Worm (Caenorhabditis elegans): ENCODE results near the gene dpy-7.

dpy-7 gene

DNA sequence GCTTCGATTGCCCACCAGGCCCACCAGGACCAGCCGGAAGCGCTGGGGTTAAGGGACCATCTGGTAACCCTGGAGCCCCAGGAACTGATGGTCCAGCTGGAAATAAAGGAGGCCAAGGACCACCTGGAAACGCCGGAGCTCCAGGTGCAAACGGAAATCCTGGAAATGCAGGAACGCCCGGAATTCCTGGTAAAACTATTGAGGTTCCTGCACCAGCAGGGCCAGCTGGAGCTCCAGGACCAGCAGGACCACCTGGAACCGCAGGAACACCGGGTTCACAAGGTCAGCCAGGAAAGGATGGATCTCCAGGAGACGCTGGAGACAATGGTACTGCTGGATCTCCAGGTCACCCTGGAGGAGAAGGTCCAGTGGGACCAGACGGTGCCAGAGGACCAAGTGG, 10.1 kb upstream of the dpy-7 start:
- TF ChIP-seq fos-1 (tag; optimal IDR thresholded peaks at IDR 0.05) (no peak), nhr-25 (tag; optimal IDR thresholded peaks at IDR 0.05) (no peak), lsy-2 (tag; optimal IDR thresholded peaks at IDR 0.05) (no peak), lin-13 (GFP tag; optimal IDR thresholded peaks at IDR 0.05) (no peak), snpc-4 (tag; optimal IDR thresholded peaks at IDR 0.05) (no peak), ceh-82 (tag; optimal IDR thresholded peaks at IDR 0.05) (no peak), elt-1 (tag; optimal IDR thresholded peaks at IDR 0.05) (no peak), aly-2 (tag; optimal IDR thresholded peaks at IDR 0.05) (no peak), elt-3 (tag; optimal IDR thresholded peaks at IDR 0.05) (no peak), unc-55 (GFP tag; optimal IDR thresholded peaks at IDR 0.05) (no peak)

DNA sequence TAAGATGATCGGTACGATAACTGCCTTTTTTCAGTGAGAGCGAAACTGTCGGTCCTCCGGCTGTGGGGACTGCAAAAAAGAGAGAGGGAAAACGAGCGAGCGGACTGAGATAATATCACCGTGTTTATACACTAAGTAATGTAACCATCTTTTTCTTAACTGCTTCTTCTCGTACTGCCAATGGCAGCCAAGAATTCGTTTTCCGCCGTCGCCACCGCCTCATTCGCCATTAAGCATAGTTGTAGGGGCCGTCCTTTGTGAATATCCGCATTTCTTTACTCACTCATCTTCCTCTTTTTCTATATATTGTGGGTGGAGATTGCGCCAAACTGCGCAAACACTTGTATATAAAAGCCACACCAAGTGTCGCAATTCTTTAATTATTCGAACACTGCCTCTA, 8.9 kb upstream of the dpy-7 start, which contains the start of gene col-174:
col-174 (plus strand) TSS at position 301 of the 400 bp plus-strand sequence.
- TF ChIP-seq lin-39 (tag; optimal IDR thresholded peaks at IDR 0.05): no peak
- TF ChIP-seq mdl-1 (tag; optimal IDR thresholded peaks at IDR 0.05): no peak
- TF ChIP-seq ama-1 (optimal IDR thresholded peaks at IDR 0.05): no peak
- no peak for TF ChIP-seq mbf-1 (tag; optimal IDR thresholded peaks at IDR 0.05)
- no peak for TF ChIP-seq elt-3 (tag; optimal IDR thresholded peaks at IDR 0.05)
- no peak for TF ChIP-seq aly-2 (tag; optimal IDR thresholded peaks at IDR 0.05)
- no peak for TF ChIP-seq nhr-23 (tag; optimal IDR thresholded peaks at IDR 0.05)
- no peak for TF ChIP-seq zag-1 (tag; optimal IDR thresholded peaks at IDR 0.05)

DNA sequence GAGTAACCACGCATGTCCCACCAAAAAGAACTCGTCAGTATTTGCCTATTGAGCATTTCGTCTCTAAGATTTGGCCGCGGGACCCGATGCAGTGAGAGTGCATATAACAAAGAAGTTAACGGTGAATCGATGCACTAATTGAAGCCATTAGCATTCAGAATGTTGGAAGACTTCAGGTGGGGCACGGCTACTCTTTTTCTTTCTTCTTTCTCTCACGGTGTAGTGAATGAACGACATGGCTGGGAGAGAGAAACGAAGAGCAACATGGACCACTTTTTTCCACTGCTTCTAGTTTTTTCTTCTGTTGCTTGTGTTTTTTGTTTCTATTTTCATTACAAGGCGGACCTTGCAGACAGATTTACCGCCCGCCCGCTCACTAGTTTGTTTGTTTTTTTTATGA, 3.5 kb upstream of the dpy-7 start:
- TF ChIP-seq sem-4 (tag; optimal IDR thresholded peaks at IDR 0.05): no peak
- TF ChIP-seq nhr-21 (tag; optimal IDR thresholded peaks at IDR 0.05): no peak
- TF ChIP-seq skn-1 (tag; optimal IDR thresholded peaks at IDR 0.05): no peak

DNA sequence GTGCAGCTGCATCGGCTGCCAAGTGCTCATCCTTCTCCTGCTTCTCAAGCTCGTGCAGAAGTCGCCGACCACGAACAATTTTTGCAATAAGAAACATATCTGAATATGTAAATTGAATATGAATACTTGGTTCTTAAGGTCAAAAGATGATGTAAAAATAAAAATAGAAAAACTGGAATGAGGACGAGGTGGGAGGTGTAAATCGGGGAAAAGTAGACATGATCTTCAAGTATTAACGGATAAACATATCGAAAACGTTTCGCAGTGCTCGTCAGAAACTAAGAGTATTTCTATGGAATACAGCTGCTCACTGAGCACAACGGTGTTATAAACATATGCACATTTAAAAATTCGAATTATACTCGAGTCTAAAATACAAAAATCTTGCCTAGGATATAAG, 2.4 kb upstream of the dpy-7 start, which contains the start of gene glb-16:
glb-16 (minus strand) TSS at position 101 of the 400 bp plus-strand sequence.
- TF ChIP-seq nhr-237 (tag; optimal IDR thresholded peaks at IDR 0.05) (no peak), lin-11 (tag; optimal IDR thresholded peaks at IDR 0.05) (no peak), blmp-1 (tag; optimal IDR thresholded peaks at IDR 0.05; ENCODE audit: insufficient read depth) (no peak), peb-1 (tag; optimal IDR thresholded peaks at IDR 0.05) (no peak), gmeb-1 (tag; optimal IDR thresholded peaks at IDR 0.05) (no peak), mbf-1 (tag; optimal IDR thresholded peaks at IDR 0.05) (no peak), ztf-11 (tag; optimal IDR thresholded peaks at IDR 0.05) (no peak), alr-1 (tag; optimal IDR thresholded peaks at IDR 0.05) (no peak), ZK546.5 (tag; optimal IDR thresholded peaks at IDR 0.05) (no peak), nhr-129 (tag; optimal IDR thresholded peaks at IDR 0.05) (no peak), Y55F3AM.14 (GFP tag; optimal IDR thresholded peaks at IDR 0.05) (no peak), nhr-77 (tag; optimal IDR thresholded peaks at IDR 0.05) (no peak), zag-1 (tag; optimal IDR thresholded peaks at IDR 0.05) (no peak), ztf-4 (tag; optimal IDR thresholded peaks at IDR 0.05) (no peak), sem-4 (tag; optimal IDR thresholded peaks at IDR 0.05) (no peak), fos-1 (tag; optimal IDR thresholded peaks at IDR 0.05) (no peak), aly-2 (tag; optimal IDR thresholded peaks at IDR 0.05) (no peak), ztf-1 (GFP tag; conservative IDR thresholded peaks at IDR 0.05) (no peak), unc-39 (tag; optimal IDR thresholded peaks at IDR 0.05) (no peak), mab-5 (tag; optimal IDR thresholded peaks at IDR 0.05) (no peak)

DNA sequence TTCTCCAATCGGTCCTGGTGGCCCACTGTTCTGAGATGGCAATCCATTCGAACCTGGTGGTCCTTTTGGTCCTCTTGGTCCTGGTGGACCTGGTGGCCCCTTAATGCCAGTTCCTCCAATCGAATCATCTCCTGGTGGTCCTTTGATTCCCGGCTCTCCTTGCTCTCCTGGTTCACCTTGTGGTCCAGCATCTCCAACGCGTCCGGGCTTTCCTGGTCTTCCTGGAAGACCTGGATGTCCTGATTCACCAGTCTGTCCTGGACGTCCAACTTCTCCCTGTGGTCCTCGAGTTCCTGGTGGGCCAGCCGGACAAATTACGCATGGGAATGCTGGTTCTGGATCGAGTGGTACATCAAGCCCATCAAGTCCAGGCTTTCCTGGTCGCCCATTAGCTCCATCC, 723 bp downstream of the dpy-7 start:
- TF ChIP-seq nhr-12 (tag; optimal IDR thresholded peaks at IDR 0.05) (no peak), lin-39 (tag; optimal IDR thresholded peaks at IDR 0.05) (no peak), fos-1 (tag; optimal IDR thresholded peaks at IDR 0.05) (no peak), sma-3 (GFP tag; optimal IDR thresholded peaks at IDR 0.05) (no peak), nhr-10 (tag; optimal IDR thresholded peaks at IDR 0.05) (no peak), zag-1 (tag; optimal IDR thresholded peaks at IDR 0.05) (no peak), dmd-4 (tag; optimal IDR thresholded peaks at IDR 0.05) (no peak), mbf-1 (tag; optimal IDR thresholded peaks at IDR 0.05) (no peak), Y55F3AM.14 (GFP tag; optimal IDR thresholded peaks at IDR 0.05) (no peak), ceh-82 (tag; optimal IDR thresholded peaks at IDR 0.05) (no peak), snpc-4 (tag; optimal IDR thresholded peaks at IDR 0.05) (no peak), sma-9 (GFP tag; optimal IDR thresholded peaks at IDR 0.05) (no peak), sma-9 (tag; optimal IDR thresholded peaks at IDR 0.05) (no peak), peb-1 (tag; optimal IDR thresholded peaks at IDR 0.05) (no peak), nhr-21 (tag; optimal IDR thresholded peaks at IDR 0.05) (no peak), ZK546.5 (tag; optimal IDR thresholded peaks at IDR 0.05) (no peak), nhr-129 (tag; optimal IDR thresholded peaks at IDR 0.05) (no peak)

All from whole organism, L2 larva.